Worm (Caenorhabditis elegans): Measurements from ENCODE around the gene acy-4.

- TF ChIP-seq ama-1 (optimal IDR thresholded peaks at IDR 0.05) (no peak), zag-1 (tag; optimal IDR thresholded peaks at IDR 0.05) (no peak), nhr-237 (tag; optimal IDR thresholded peaks at IDR 0.05) (no peak), nhr-77 (tag; optimal IDR thresholded peaks at IDR 0.05) (no peak), skn-1 (tag; optimal IDR thresholded peaks at IDR 0.05) (no peak)
Measured at ce11 chrV:5610186-5610585, 20.5 kb downstream of the acy-4 start.

Data from whole organism, L2 larva.